Fruit fly (Drosophila melanogaster) whole organism, embryonic: ENCODE data around the gene RhoGAP93B.

Experiments used
- Atf6 ChIP-seq: fragments of 200-800 bp; sonication (Bioruptor generic); IDR thresholded peaks from 2 replicates; pipeline ENCODE4 v1.3.6; 2022; ENCODE audit warnings: missing biosample characterization, missing genetic modification characterization
- B-H1 ChIP-seq: fragments of 200-800 bp; sonication (Bioruptor generic); IDR thresholded peaks from 3 replicates; pipeline ENCODE4 v1.3.6; 2022; ENCODE audit warnings: missing biosample characterization, missing genetic modification characterization
- B-H2 ChIP-seq: fragments of 200-800 bp; sonication (Bioruptor generic); optimal IDR thresholded peaks from 2 replicates; lab custom pipeline; 2018; ENCODE audit warnings: missing biosample characterization, mild to moderate bottlenecking, missing genetic modification characterization
- CG10565 ChIP-seq: fragments of 200-800 bp; sonication (Bioruptor generic); optimal IDR thresholded peaks from 3 replicates; lab custom pipeline; 2016; ENCODE audit warnings: missing biosample characterization, mild to moderate bottlenecking, missing genetic modification characterization
- CG11398 ChIP-seq: fragments of 200-800 bp; sonication (Bioruptor generic); optimal IDR thresholded peaks from 2 replicates; lab custom pipeline; 2016; ENCODE audit warnings: missing biosample characterization, missing genetic modification characterization
- CG11504 ChIP-seq: fragments of 200-800 bp; sonication (Bioruptor generic); optimal IDR thresholded peaks from 3 replicates; lab custom pipeline; 2019; ENCODE audit warnings: missing biosample characterization, mild to moderate bottlenecking, missing genetic modification characterization, moderate library complexity
- CG11696 ChIP-seq: fragments of 200-800 bp; sonication (Bioruptor generic); IDR thresholded peaks from 2 replicates; pipeline ENCODE4 v1.3.6; 2022; ENCODE audit warnings: missing biosample characterization, missing genetic modification characterization
- CG14014 ChIP-seq: fragments of 200-800 bp; sonication (Bioruptor generic); IDR thresholded peaks from 2 replicates; pipeline ENCODE4 v1.3.6; 2022; ENCODE audit warnings: missing biosample characterization, missing genetic modification characterization
- CG15479 ChIP-seq: fragments of 200-800 bp; sonication (Bioruptor generic); optimal IDR thresholded peaks from 3 replicates; lab custom pipeline; 2019; ENCODE audit warnings: missing biosample characterization, mild to moderate bottlenecking, missing genetic modification characterization, moderate library complexity
- CG17359 ChIP-seq: fragments of 200-800 bp; sonication (Bioruptor generic); optimal IDR thresholded peaks from 3 replicates; lab custom pipeline; 2018; ENCODE audit warnings: missing biosample characterization, mild to moderate bottlenecking, missing genetic modification characterization, moderate library complexity
- CG33213 ChIP-seq: fragments of 200-800 bp; sonication (Bioruptor generic); optimal IDR thresholded peaks from 3 replicates; lab custom pipeline; 2016; ENCODE audit warnings: missing biosample characterization, missing genetic modification characterization
- CG4424 ChIP-seq: fragments of 200-800 bp; sonication (Bioruptor generic); optimal IDR thresholded peaks from 3 replicates; lab custom pipeline; 2016; ENCODE audit warnings: missing biosample characterization, missing genetic modification characterization
- CG7372 ChIP-seq: fragments of 200-800 bp; sonication (Bioruptor generic); IDR thresholded peaks from 2 replicates; pipeline ENCODE4 v1.3.6; 2022; ENCODE audit warnings: missing biosample characterization, missing genetic modification characterization
- CG8281 ChIP-seq: fragments of 200-800 bp; sonication (Bioruptor generic); optimal IDR thresholded peaks from 2 replicates; lab custom pipeline; 2018; ENCODE audit warnings: missing biosample characterization, mild to moderate bottlenecking, missing genetic modification characterization, moderate library complexity
- CG8290 ChIP-seq, 3 experiments: fragments of 200-800 bp; sonication (Bioruptor generic); optimal IDR thresholded peaks; 2 replicates each; lab custom pipeline; 2016 to 2019; ENCODE audit warnings: missing biosample characterization in 3 of 3, missing genetic modification characterization in 3 of 3, mild to moderate bottlenecking in 2 of 3, moderate library complexity in 1 of 3
- CG8478 ChIP-seq: fragments of >200 bp; optimal IDR thresholded peaks from 2 replicates; lab custom pipeline; 2018
- CG8944 ChIP-seq: fragments of 200-800 bp; sonication (Bioruptor generic); optimal IDR thresholded peaks from 3 replicates; lab custom pipeline; 2016; ENCODE audit warnings: missing biosample characterization, missing genetic modification characterization
- D19B ChIP-seq: fragments of 200-800 bp; sonication (Bioruptor generic); optimal IDR thresholded peaks from 2 replicates; lab custom pipeline; 2017; ENCODE audit warnings: missing biosample characterization, mild to moderate bottlenecking, missing genetic modification characterization
- Ets97D ChIP-seq: fragments of 200-800 bp; sonication (Bioruptor generic); optimal IDR thresholded peaks from 3 replicates; lab custom pipeline; 2016; ENCODE audit warnings: missing biosample characterization, missing genetic modification characterization
- Gug ChIP-seq: fragments of 200-800 bp; sonication (Bioruptor generic); IDR thresholded peaks from 4 replicates; pipeline ENCODE4 v1.3.6; 2022; ENCODE audit warnings: missing biosample characterization, missing genetic modification characterization
- HHEX ChIP-seq: fragments of 200-800 bp; sonication (Bioruptor generic); optimal IDR thresholded peaks from 3 replicates; lab custom pipeline; 2017; ENCODE audit warnings: missing biosample characterization, mild to moderate bottlenecking, missing genetic modification characterization, missing genetic modification reagents
- Jarid2 ChIP-seq: fragments of 200-800 bp; sonication (Bioruptor generic); optimal IDR thresholded peaks from 3 replicates; lab custom pipeline; 2017; ENCODE audit warnings: mild to moderate bottlenecking, missing biosample characterization, missing genetic modification reagents, missing genetic modification characterization
- Myb ChIP-seq: fragments of 200-800 bp; sonication (Bioruptor generic); optimal IDR thresholded peaks from 2 replicates; lab custom pipeline; 2016; ENCODE audit warnings: missing biosample characterization, missing genetic modification characterization
- Poxn ChIP-seq: fragments of 200-800 bp; sonication (Bioruptor generic); IDR thresholded peaks from 2 replicates; pipeline ENCODE4 v1.3.6; 2022; ENCODE audit warnings: missing biosample characterization, missing genetic modification characterization
- Sry-δ ChIP-seq: fragments of 200-800 bp; sonication (Bioruptor generic); optimal IDR thresholded peaks from 2 replicates; lab custom pipeline; 2016; ENCODE audit warnings: missing biosample characterization, missing genetic modification characterization
- Taf1 ChIP-seq: fragments of 200-800 bp; sonication (Bioruptor generic); IDR thresholded peaks from 2 replicates; pipeline ENCODE4 v1.3.6; 2022; ENCODE audit warnings: missing biosample characterization, missing genetic modification characterization
- ac ChIP-seq: fragments of 200-800 bp; sonication (Bioruptor generic); optimal IDR thresholded peaks from 3 replicates; lab custom pipeline; 2017; ENCODE audit warnings: missing biosample characterization, mild to moderate bottlenecking, missing genetic modification characterization
- ash1 ChIP-seq: fragments of 200-800 bp; sonication (Bioruptor generic); optimal IDR thresholded peaks from 2 replicates; lab custom pipeline; 2018; ENCODE audit warnings: missing biosample characterization, mild to moderate bottlenecking, missing genetic modification characterization
- bbx ChIP-seq: fragments of 200-800 bp; sonication (Bioruptor generic); IDR thresholded peaks from 2 replicates; pipeline ENCODE4 v1.3.6; 2022; ENCODE audit warnings: missing biosample characterization, missing genetic modification characterization; ENCODE audit not compliant: partially characterized antibody
- bcd ChIP-seq: fragments of 200-800 bp; sonication (Bioruptor generic); optimal IDR thresholded peaks from 2 replicates; lab custom pipeline; 2017; ENCODE audit warnings: missing biosample characterization, mild to moderate bottlenecking, missing genetic modification characterization
- cwo ChIP-seq: fragments of 200-800 bp; sonication (Bioruptor generic); optimal IDR thresholded peaks from 3 replicates; lab custom pipeline; 2017; ENCODE audit warnings: missing biosample characterization, missing genetic modification characterization, mild to moderate bottlenecking, moderate library complexity, missing genetic modification reagents
- dmrt11E ChIP-seq: fragments of 200-800 bp; sonication (Bioruptor generic); optimal IDR thresholded peaks from 3 replicates; lab custom pipeline; 2018; ENCODE audit warnings: missing biosample characterization, mild to moderate bottlenecking, missing genetic modification characterization, moderate library complexity
- exex ChIP-seq: fragments of 200-800 bp; sonication (Bioruptor generic); optimal IDR thresholded peaks from 4 replicates; lab custom pipeline; 2018; ENCODE audit warnings: missing biosample characterization, mild to moderate bottlenecking, missing genetic modification characterization, moderate library complexity
- fd96Cb ChIP-seq: fragments of 200-800 bp; sonication (Bioruptor generic); optimal IDR thresholded peaks from 2 replicates; lab custom pipeline; 2018; ENCODE audit warnings: missing biosample characterization, mild to moderate bottlenecking, missing genetic modification characterization, moderate library complexity
- gsb ChIP-seq: fragments of 200-800 bp; sonication (Bioruptor generic); IDR thresholded peaks from 2 replicates; pipeline ENCODE4 v1.3.6; 2022; ENCODE audit warnings: missing biosample characterization, missing genetic modification characterization
- jigr1 ChIP-seq: fragments of 200-800 bp; sonication (Bioruptor generic); IDR thresholded peaks from 3 replicates; pipeline ENCODE4 v1.3.6; 2022; ENCODE audit warnings: missing biosample characterization, missing genetic modification characterization
- ken ChIP-seq: fragments of 200-800 bp; sonication (Bioruptor generic); IDR thresholded peaks from 3 replicates; pipeline ENCODE4 v1.3.6; 2022; ENCODE audit warnings: missing biosample characterization, missing genetic modification characterization
- kni ChIP-seq: fragments of 200-800 bp; sonication (Bioruptor generic); optimal IDR thresholded peaks from 3 replicates; lab custom pipeline; 2017; ENCODE audit warnings: mild to moderate bottlenecking, missing biosample characterization, missing genetic modification reagents, missing genetic modification characterization
- luna ChIP-seq: fragments of 200-800 bp; sonication (Bioruptor generic); optimal IDR thresholded peaks from 2 replicates; lab custom pipeline; 2016; ENCODE audit warnings: missing biosample characterization, missing genetic modification characterization
- nmo ChIP-seq: fragments of 200-800 bp; sonication (Bioruptor generic); optimal IDR thresholded peaks from 2 replicates; lab custom pipeline; 2018; ENCODE audit warnings: missing biosample characterization, mild to moderate bottlenecking, missing genetic modification characterization, moderate library complexity
- org-1 ChIP-seq: fragments of 200-800 bp; sonication (Bioruptor generic); optimal IDR thresholded peaks from 2 replicates; lab custom pipeline; 2017; ENCODE audit warnings: missing biosample characterization, missing genetic modification characterization
- pnt ChIP-seq: fragments of 200-800 bp; sonication (Bioruptor generic); optimal IDR thresholded peaks from 3 replicates; lab custom pipeline; 2016; ENCODE audit warnings: missing biosample characterization, missing genetic modification characterization
- sc ChIP-seq, 3 experiments: fragments of >200 bp in 2 of 3; fragments of 200-800 bp in 1 of 3; sonication (Bioruptor generic) in 1 of 3; optimal IDR thresholded peaks; 2 replicates in 2 of 3; 3 replicates in 1 of 3; lab custom pipeline; 2017; ENCODE audit warnings: mild to moderate bottlenecking in 1 of 3, missing biosample characterization in 1 of 3, missing genetic modification characterization in 1 of 3, missing genetic modification reagents in 1 of 3
- shn ChIP-seq: fragments of 200-800 bp; sonication (Bioruptor generic); optimal IDR thresholded peaks from 3 replicates; lab custom pipeline; 2016; ENCODE audit warnings: missing biosample characterization, missing genetic modification characterization
- sim ChIP-seq: fragments of 200-800 bp; sonication (Bioruptor generic); IDR thresholded peaks from 2 replicates; pipeline ENCODE4 v1.3.6; 2022; ENCODE audit warnings: missing biosample characterization, missing genetic modification characterization
- slbo ChIP-seq: fragments of 200-800 bp; sonication (Bioruptor generic); IDR thresholded peaks from 2 replicates; pipeline ENCODE4 v1.3.6; 2022; ENCODE audit warnings: missing biosample characterization, missing genetic modification characterization
- sqz ChIP-seq: fragments of 200-800 bp; sonication (Bioruptor generic); optimal IDR thresholded peaks from 3 replicates; lab custom pipeline; 2018; ENCODE audit warnings: missing biosample characterization, mild to moderate bottlenecking, missing genetic modification characterization
- tio ChIP-seq: fragments of 200-800 bp; sonication (Bioruptor generic); optimal IDR thresholded peaks from 2 replicates; lab custom pipeline; 2017; ENCODE audit warnings: missing biosample characterization, missing genetic modification characterization, inconsistent platforms
- vnd ChIP-seq: fragments of 200-800 bp; sonication (Bioruptor generic); IDR thresholded peaks from 3 replicates; pipeline ENCODE4 v1.3.6; 2022; ENCODE audit warnings: missing biosample characterization, missing genetic modification characterization; ENCODE audit not compliant: partially characterized antibody

RhoGAP93B gene

dm6 chr3R:21111964-21112740 lies 14.5 kb upstream of the RhoGAP93B start (continued):
- TF ChIP-seq ken (GFP tag; lab: Robert Waterston, UW) (no peak), Atf6 (0 out of 2 replicates have a peak, but pooled peaks have one; percentile 15), B-H1 (GFP tag; lab: Robert Waterston, UW) (no peak), jigr1 (GFP tag; lab: Robert Waterston, UW) (no peak), CG8281 (tag; lab: Kevin White, UChicago) (peak; percentile 10), Poxn (GFP tag; lab: Robert Waterston, UW) (no peak), CG14014 (GFP tag; lab: Robert Waterston, UW) (no peak), sc (optimal IDR thresholded peaks at IDR 0.05; lab: Kevin White, UChicago) (no peak), sc (GFP tag; optimal IDR thresholded peaks at IDR 0.05; lab: Kevin White, UChicago) (peak; percentile 21), slbo (GFP tag; lab: Robert Waterston, UW) (0 out of 2 replicates have a peak, but pooled peaks have one; percentile 18), Sry-δ (GFP tag; lab: Kevin White, UChicago) (no peak), cwo (GFP tag; lab: Kevin White, UChicago) (no peak), Myb (GFP tag; lab: Kevin White, UChicago) (no peak), CG7372 (no peak), CG17359 (tag; lab: Kevin White, UChicago) (peak; percentile 33), HHEX (peak; percentile 47), sqz (peak; percentile 56), D19B (no peak), sim (no peak), CG11398 (GFP tag; lab: Kevin White, UChicago) (no peak), CG8478 (lab: Kevin White, UChicago) (no peak), ash1 (GFP tag; lab: Kevin White, UChicago) (no peak), CG11504 (peak; percentile 60), CG11696 (GFP tag; lab: Robert Waterston, UW) (no peak), dmrt11E (no peak), org-1 (GFP tag; lab: Kevin White, UChicago) (no peak), nmo (GFP tag; lab: Kevin White, UChicago) (peak; percentile 31), CG8290 (GFP tag; optimal IDR thresholded peaks at IDR 0.05; lab: Kevin White, UChicago) (peak; percentile 50), CG8290 (tag; optimal IDR thresholded peaks at IDR 0.05; lab: Kevin White, UChicago) (no peak), bcd (GFP tag; lab: Kevin White, UChicago) (peak; percentile 19), exex (peak; percentile 35), ac (GFP tag; lab: Kevin White, UChicago) (no peak), fd96Cb (tag; lab: Kevin White, UChicago) (peak; percentile 28), kni (peak; percentile 73), pnt (GFP tag; lab: Kevin White, UChicago) (no peak), luna (GFP tag; lab: Kevin White, UChicago) (no peak), Ets97D (GFP tag; lab: Kevin White, UChicago) (no peak), CG33213 (GFP tag; lab: Kevin White, UChicago) (no peak), CG15479 (GFP tag; lab: Kevin White, UChicago) (no peak), shn (GFP tag; lab: Kevin White, UChicago) (peak; percentile 26), CG10565 (no peak), CG4424 (GFP tag; lab: Kevin White, UChicago) (peak; percentile 39), gsb (GFP tag; lab: Robert Waterston, UW) (no peak), B-H2 (no peak), Jarid2 (GFP tag; lab: Kevin White, UChicago) (no peak), tio (GFP tag; lab: Kevin White, UChicago) (no peak), CG8944 (GFP tag; lab: Kevin White, UChicago) (no peak), Taf1 (GFP tag; lab: Robert Waterston, UW) (no peak), Gug (GFP tag; lab: Robert Waterston, UW) (no peak), vnd (no peak), bbx (GFP tag; lab: Robert Waterston, UW) (no peak)
